Fruit fly (Drosophila melanogaster) whole organism, embryonic: ENCODE measurements around the gene CG46311.
A peak's percentile ranks its signal among the peaks of the same experiment; 100 is the strongest.

Source experiments
- Abd-B ChIP-seq: fragments of 200-800 bp; sonication (Bioruptor generic); optimal IDR thresholded peaks from 2 replicates; lab custom pipeline; 2018; ENCODE audit warnings: missing biosample characterization, mild to moderate bottlenecking, missing genetic modification characterization, moderate library complexity
- Blimp-1 ChIP-seq: fragments of 200-800 bp; sonication (Bioruptor generic); optimal IDR thresholded peaks from 3 replicates; lab custom pipeline; 2018; ENCODE audit warnings: missing biosample characterization, missing genetic modification characterization, mild to moderate bottlenecking, moderate library complexity, missing genetic modification reagents
- CG10209 ChIP-seq: fragments of 200-800 bp; sonication (Bioruptor generic); optimal IDR thresholded peaks from 3 replicates; lab custom pipeline; 2017; ENCODE audit warnings: missing biosample characterization, mild to moderate bottlenecking, missing genetic modification characterization, missing genetic modification reagents
- CG10267 ChIP-seq: fragments of 200-800 bp; sonication (Bioruptor generic); optimal IDR thresholded peaks from 2 replicates; lab custom pipeline; 2018; ENCODE audit warnings: missing biosample characterization, mild to moderate bottlenecking, missing genetic modification characterization, moderate library complexity
- CG11504 ChIP-seq: fragments of 200-800 bp; sonication (Bioruptor generic); optimal IDR thresholded peaks from 3 replicates; lab custom pipeline; 2019; ENCODE audit warnings: missing biosample characterization, mild to moderate bottlenecking, missing genetic modification characterization, moderate library complexity
- CG11560 ChIP-seq: fragments of 200-800 bp; sonication (Bioruptor generic); IDR thresholded peaks from 3 replicates; pipeline ENCODE4 v1.3.6; 2022; ENCODE audit warnings: missing biosample characterization, missing genetic modification characterization
- CG12659 ChIP-seq: fragments of 200-800 bp; sonication (Bioruptor generic); optimal IDR thresholded peaks from 3 replicates; lab custom pipeline; 2017; ENCODE audit warnings: mild to moderate bottlenecking, missing biosample characterization, missing genetic modification reagents, missing genetic modification characterization
- CG15073 ChIP-seq: fragments of 200-800 bp; sonication (Bioruptor generic); optimal IDR thresholded peaks from 2 replicates; lab custom pipeline; 2016; ENCODE audit warnings: missing biosample characterization, missing genetic modification characterization
- CG1603 ChIP-seq: fragments of 200-800 bp; sonication (Bioruptor generic); optimal IDR thresholded peaks from 2 replicates; lab custom pipeline; 2019; ENCODE audit warnings: missing biosample characterization, mild to moderate bottlenecking, missing genetic modification characterization, moderate library complexity
- CG17829 ChIP-seq: fragments of 200-800 bp; optimal IDR thresholded peaks from 2 replicates; lab custom pipeline; 2019; ENCODE audit warnings: missing biosample characterization, mild to moderate bottlenecking, missing genetic modification characterization, moderate library complexity
- CG2120 ChIP-seq: fragments of 200-800 bp; sonication (Bioruptor generic); optimal IDR thresholded peaks from 3 replicates; lab custom pipeline; 2016; ENCODE audit warnings: missing biosample characterization, missing genetic modification characterization
- CG2712 ChIP-seq: fragments of 200-800 bp; optimal IDR thresholded peaks from 3 replicates; lab custom pipeline; 2019; ENCODE audit warnings: missing biosample characterization, mild to moderate bottlenecking, missing genetic modification characterization, moderate library complexity
- CG31441 ChIP-seq: fragments of 200-800 bp; sonication (Bioruptor generic); IDR thresholded peaks from 2 replicates; pipeline ENCODE4 v1.3.6; 2022; ENCODE audit warnings: missing biosample characterization, missing genetic modification characterization
- CG34422 ChIP-seq: fragments of 200-800 bp; sonication (Bioruptor generic); IDR thresholded peaks from 3 replicates; pipeline ENCODE4 v1.3.6; 2022; ENCODE audit warnings: missing biosample characterization, missing genetic modification characterization
- CG3726 ChIP-seq: fragments of 200-800 bp; sonication (Bioruptor generic); IDR thresholded peaks from 3 replicates; pipeline ENCODE4, ENCODE4 v1.3.6; 2022; ENCODE audit warnings: missing biosample characterization, missing genetic modification characterization
- CG4820 ChIP-seq: fragments of 200-800 bp; sonication (Bioruptor generic); optimal IDR thresholded peaks from 3 replicates; lab custom pipeline; 2016; ENCODE audit warnings: missing biosample characterization, missing genetic modification characterization
- CG6654 ChIP-seq: fragments of 200-800 bp; sonication (Bioruptor generic); optimal IDR thresholded peaks from 2 replicates; lab custom pipeline; 2017; ENCODE audit warnings: missing biosample characterization, mild to moderate bottlenecking, missing genetic modification characterization
- CG7786 ChIP-seq: fragments of 200-800 bp; sonication (Bioruptor generic); optimal IDR thresholded peaks from 2 replicates; lab custom pipeline; 2016; ENCODE audit warnings: missing biosample characterization, missing genetic modification characterization
- CG7839 ChIP-seq: fragments of 200-800 bp; sonication (Bioruptor generic); optimal IDR thresholded peaks from 3 replicates; lab custom pipeline; 2018; ENCODE audit warnings: missing biosample characterization, mild to moderate bottlenecking, missing genetic modification characterization, moderate library complexity
- CHES-1-like ChIP-seq: fragments of 200-800 bp; sonication (Bioruptor generic); optimal IDR thresholded peaks from 2 replicates; lab custom pipeline; 2016; ENCODE audit warnings: missing biosample characterization, missing genetic modification characterization
- Chrac-16 ChIP-seq: fragments of 200-800 bp; sonication (Bioruptor generic); optimal IDR thresholded peaks from 3 replicates; lab custom pipeline; 2016; ENCODE audit warnings: missing biosample characterization, missing genetic modification characterization
- CoRest ChIP-seq: fragments of 200-800 bp; sonication (Bioruptor generic); optimal IDR thresholded peaks from 3 replicates; lab custom pipeline; 2018; ENCODE audit warnings: missing biosample characterization, mild to moderate bottlenecking, missing genetic modification characterization, moderate library complexity
- Dref ChIP-seq: fragments of 200-800 bp; sonication (Bioruptor generic); IDR thresholded peaks from 2 replicates; pipeline ENCODE4 v1.3.6; 2022; ENCODE audit warnings: missing biosample characterization, missing genetic modification characterization
- Fer1 ChIP-seq: fragments of 200-800 bp; sonication (Bioruptor generic); optimal IDR thresholded peaks from 2 replicates; lab custom pipeline; 2017; ENCODE audit warnings: missing biosample characterization, mild to moderate bottlenecking, missing genetic modification characterization
- Gsc ChIP-seq: fragments of 200-800 bp; sonication (Bioruptor generic); IDR thresholded peaks from 2 replicates; pipeline ENCODE4 v1.3.6; 2022; ENCODE audit warnings: missing biosample characterization, missing genetic modification characterization
- HLH3B ChIP-seq: fragments of 200-800 bp; sonication (Bioruptor generic); IDR thresholded peaks from 2 replicates; pipeline ENCODE4 v1.3.6; 2022; ENCODE audit warnings: missing biosample characterization, missing genetic modification characterization
- Hsf ChIP-seq: fragments of 200-800 bp; sonication (Bioruptor generic); optimal IDR thresholded peaks from 3 replicates; lab custom pipeline; 2016; ENCODE audit warnings: missing biosample characterization, missing genetic modification characterization
- MTF-1 ChIP-seq: fragments of 200-800 bp; sonication (Bioruptor generic); optimal IDR thresholded peaks from 2 replicates; lab custom pipeline; 2018; ENCODE audit warnings: missing biosample characterization, mild to moderate bottlenecking, missing genetic modification characterization, borderline replicate concordance
- Pdp1 ChIP-seq, 2 experiments: fragments of 200-800 bp; sonication (Bioruptor generic); optimal IDR thresholded peaks; 3 replicates each; lab custom pipeline; 2016; ENCODE audit warnings: missing biosample characterization in 2 of 2, missing genetic modification characterization in 2 of 2, mild to moderate bottlenecking in 1 of 2, moderate library complexity in 1 of 2
- Rfx ChIP-seq: fragments of 200-800 bp; sonication (Bioruptor generic); IDR thresholded peaks from 2 replicates; pipeline ENCODE4 v1.3.6; 2022; ENCODE audit warnings: missing biosample characterization, missing genetic modification characterization
- Xrp1 ChIP-seq: fragments of 200-800 bp; sonication (Bioruptor generic); IDR thresholded peaks from 2 replicates; pipeline ENCODE4 v1.3.6; 2022; ENCODE audit warnings: missing biosample characterization, missing genetic modification characterization
- ap ChIP-seq: fragments of 200-800 bp; sonication (Bioruptor generic); IDR thresholded peaks from 2 replicates; pipeline ENCODE4 v1.3.6; 2022; ENCODE audit warnings: missing biosample characterization, missing genetic modification characterization
- ase ChIP-seq: fragments of 200-800 bp; sonication (Bioruptor generic); IDR thresholded peaks from 3 replicates; pipeline ENCODE4 v1.3.6; 2022; ENCODE audit warnings: missing biosample characterization, missing genetic modification characterization
- ato ChIP-seq: fragments of 200-800 bp; sonication (Bioruptor generic); IDR thresholded peaks from 2 replicates; pipeline ENCODE4 v1.3.6; 2022; ENCODE audit warnings: missing biosample characterization, missing genetic modification characterization; ENCODE audit not compliant: partially characterized antibody
- az2 ChIP-seq: fragments of 200-800 bp; sonication (Bioruptor generic); optimal IDR thresholded peaks from 3 replicates; lab custom pipeline; 2016; ENCODE audit warnings: missing biosample characterization, missing genetic modification characterization
- bsh ChIP-seq, 2 experiments: fragments of 200-800 bp; sonication (Bioruptor generic); optimal IDR thresholded peaks; 2 replicates each; lab custom pipeline; 2017 to 2018; ENCODE audit warnings: mild to moderate bottlenecking in 2 of 2, missing biosample characterization in 2 of 2, missing genetic modification characterization in 2 of 2, moderate library complexity in 1 of 2
- disco-r ChIP-seq: fragments of 200-800 bp; sonication (Bioruptor generic); optimal IDR thresholded peaks from 2 replicates; lab custom pipeline; 2016; ENCODE audit warnings: missing biosample characterization, missing genetic modification characterization
- dmrt99B ChIP-seq: fragments of 200-800 bp; sonication (Bioruptor generic); optimal IDR thresholded peaks from 2 replicates; lab custom pipeline; 2018; ENCODE audit warnings: missing biosample characterization, mild to moderate bottlenecking, missing genetic modification characterization, moderate library complexity
- gfzf ChIP-seq: fragments of 200-800 bp; sonication (Bioruptor generic); optimal IDR thresholded peaks from 2 replicates; lab custom pipeline; 2016; ENCODE audit warnings: missing biosample characterization, mild to moderate bottlenecking, missing genetic modification characterization, moderate library complexity
- ind ChIP-seq: fragments of 200-800 bp; sonication (Bioruptor generic); optimal IDR thresholded peaks from 3 replicates; lab custom pipeline; 2016; ENCODE audit warnings: missing biosample characterization, missing genetic modification characterization
- lab ChIP-seq: fragments of 200-800 bp; sonication (Bioruptor generic); optimal IDR thresholded peaks from 3 replicates; lab custom pipeline; 2017; ENCODE audit warnings: missing biosample characterization, missing genetic modification characterization, mild to moderate bottlenecking, moderate library complexity, missing genetic modification reagents
- lmd ChIP-seq: fragments of 200-800 bp; sonication (Bioruptor generic); IDR thresholded peaks from 2 replicates; pipeline ENCODE4 v1.3.6; 2022; ENCODE audit warnings: missing biosample characterization, missing genetic modification characterization
- nom ChIP-seq: fragments of 200-800 bp; sonication (Bioruptor generic); optimal IDR thresholded peaks from 2 replicates; lab custom pipeline; 2017; ENCODE audit warnings: missing biosample characterization, missing genetic modification characterization, mild to moderate bottlenecking, moderate library complexity, missing genetic modification reagents
- odd ChIP-seq: fragments of 200-800 bp; sonication (Bioruptor generic); optimal IDR thresholded peaks from 2 replicates; lab custom pipeline; 2017; ENCODE audit warnings: missing biosample characterization, mild to moderate bottlenecking, missing genetic modification characterization
- pan ChIP-seq, 4 experiments: fragments of >200 bp in 3 of 4; fragments of 200-800 bp in 1 of 4; sonication (Bioruptor generic) in 1 of 4; optimal IDR thresholded peaks in 3 of 4; IDR thresholded peaks in 1 of 4; 2 replicates each; pipeline versions ENCODE4 v1.3.6 to Lab custom; 2017 to 2022; ENCODE audit warnings: missing biosample characterization in 2 of 4, missing genetic modification characterization in 2 of 4, mixed read lengths in 1 of 4
- pnt ChIP-seq: fragments of 200-800 bp; sonication (Bioruptor generic); optimal IDR thresholded peaks from 3 replicates; lab custom pipeline; 2016; ENCODE audit warnings: missing biosample characterization, missing genetic modification characterization
- sens-2 ChIP-seq: fragments of 200-800 bp; sonication (Bioruptor generic); IDR thresholded peaks from 2 replicates; pipeline ENCODE4 v1.3.6; 2022; ENCODE audit warnings: missing biosample characterization, missing genetic modification characterization
- shn ChIP-seq: fragments of 200-800 bp; sonication (Bioruptor generic); optimal IDR thresholded peaks from 3 replicates; lab custom pipeline; 2016; ENCODE audit warnings: missing biosample characterization, missing genetic modification characterization

The CG46311 gene

dm6 chrX:13630290-13630900 lies 66.8 kb downstream of the CG46311 start (continued):
- peak in 1 of 2 experiments; percentile 67 for TF ChIP-seq bsh (GFP tag; optimal IDR thresholded peaks at IDR 0.05; lab: Kevin White, UChicago)
- TF ChIP-seq disco-r (GFP tag; lab: Kevin White, UChicago), result no peak
- TF ChIP-seq az2 (GFP tag; lab: Kevin White, UChicago), result peak; percentile 11
- peak; percentile 15 for TF ChIP-seq CHES-1-like
- TF ChIP-seq Xrp1 (GFP tag; lab: Robert Waterston, UW), result peak; percentile 60; the same call in 1 of the 2 replicates
- peak; percentile 28 for TF ChIP-seq ind
- peak; percentile 48 for TF ChIP-seq CG7839 (tag; lab: Kevin White, UChicago)
- no peak for TF ChIP-seq nom
- no peak for TF ChIP-seq Gsc
- TF ChIP-seq shn (GFP tag; lab: Kevin White, UChicago), result no peak
- no peak for TF ChIP-seq odd (GFP tag; lab: Kevin White, UChicago)
- peak; percentile 33 for TF ChIP-seq CG10209 (GFP tag; lab: Kevin White, UChicago)
- TF ChIP-seq ase, result no peak
- TF ChIP-seq CG34422 (GFP tag; lab: Robert Waterston, UW), result 0 out of 3 replicates have a peak, but pooled peaks have one; percentile 13
- TF ChIP-seq Dref (GFP tag; lab: Robert Waterston, UW), result no peak
- TF ChIP-seq Rfx (GFP tag; lab: Robert Waterston, UW), result peak; percentile 13; the same call in 1 of the 2 replicates
- TF ChIP-seq sens-2 (GFP tag; lab: Robert Waterston, UW), result no peak
- TF ChIP-seq Hsf (GFP tag; lab: Kevin White, UChicago), result peak; percentile 7
- peak; percentile 45 for TF ChIP-seq CG1603
- peak; percentile 45 for TF ChIP-seq dmrt99B (tag; lab: Kevin White, UChicago)
- TF ChIP-seq Abd-B (GFP tag; lab: Kevin White, UChicago), result no peak
- TF ChIP-seq gfzf (GFP tag; lab: Kevin White, UChicago), result no peak
- no peak for TF ChIP-seq ato (GFP tag; lab: Robert Waterston, UW)
- peak; percentile 10 for TF ChIP-seq CG17829 (tag; lab: Kevin White, UChicago)
- TF ChIP-seq Chrac-16 (GFP tag; lab: Kevin White, UChicago), result peak; percentile 11
- no peak for TF ChIP-seq CG11560 (tag; lab: Robert Waterston, UW)
- TF ChIP-seq CG2712 (tag; lab: Kevin White, UChicago), result peak; percentile 29
- no peak for TF ChIP-seq pan (optimal IDR thresholded peaks at IDR 0.05; lab: Kevin White, UChicago)
- peak in 1 of 2 experiments; percentile 23 for TF ChIP-seq pan (GFP tag; optimal IDR thresholded peaks at IDR 0.05 in 1 of 2, IDR thresholded peaks at IDR 0.05 in 1 of 2)
- TF ChIP-seq CG2120, result peak; percentile 24
- TF ChIP-seq CG4820 (GFP tag; lab: Kevin White, UChicago), result peak; percentile 33
- peak; percentile 48 for TF ChIP-seq lab (GFP tag; lab: Kevin White, UChicago)
- 0 out of 3 replicates have a peak, but pooled peaks have one; percentile 31 for TF ChIP-seq CG3726 (GFP tag; lab: Robert Waterston, UW)
- no peak for TF ChIP-seq MTF-1
- no peak for TF ChIP-seq ap (GFP tag; lab: Robert Waterston, UW)
- peak; percentile 32 for TF ChIP-seq CG7786 (GFP tag; lab: Kevin White, UChicago)
- no peak for TF ChIP-seq CG15073
- peak; percentile 58 for TF ChIP-seq CG11504 (tag; lab: Kevin White, UChicago)
- peak; percentile 27; the same call in 1 of the 2 replicates for TF ChIP-seq lmd
- peak; percentile 6 to 33 for TF ChIP-seq Pdp1 (GFP tag; optimal IDR thresholded peaks at IDR 0.05; lab: Kevin White, UChicago)
- TF ChIP-seq Blimp-1 (GFP tag; lab: Kevin White, UChicago), result peak; percentile 63
- TF ChIP-seq CG12659, result peak; percentile 1
- no peak for TF ChIP-seq CG6654 (GFP tag; lab: Kevin White, UChicago)
- peak; percentile 10 for TF ChIP-seq CoRest (tag; lab: Kevin White, UChicago)
- no peak for TF ChIP-seq Fer1
- TF ChIP-seq CG31441 (GFP tag; lab: Robert Waterston, UW), result peak; percentile 38; the same call in 1 of the 2 replicates
- TF ChIP-seq CG10267 (tag; lab: Kevin White, UChicago), result peak; percentile 16
- TF ChIP-seq HLH3B (GFP tag; lab: Robert Waterston, UW), result 0 out of 2 replicates have a peak, but pooled peaks have one; percentile 24
- TF ChIP-seq pnt (GFP tag; lab: Kevin White, UChicago), result peak; percentile 41
